Fruit fly (Drosophila melanogaster) whole organism, embryonic: Measurements from ENCODE around the gene Cep97.

Source experiments
- CG10979 ChIP-seq: fragments of 200-800 bp; sonication (Bioruptor generic); optimal IDR thresholded peaks from 2 replicates; lab custom pipeline; 2018; ENCODE audit warnings: missing biosample characterization, mild to moderate bottlenecking, missing genetic modification characterization, moderate library complexity
- CG15479 ChIP-seq: fragments of 200-800 bp; sonication (Bioruptor generic); optimal IDR thresholded peaks from 3 replicates; lab custom pipeline; 2019; ENCODE audit warnings: missing biosample characterization, mild to moderate bottlenecking, missing genetic modification characterization, moderate library complexity
- CG17361 ChIP-seq: fragments of 200-800 bp; sonication (Bioruptor generic); IDR thresholded peaks from 3 replicates; pipeline ENCODE4 v1.3.6; 2022; ENCODE audit warnings: missing biosample characterization, missing genetic modification characterization
- CG18011 ChIP-seq: fragments of 200-800 bp; sonication (Bioruptor generic); optimal IDR thresholded peaks from 2 replicates; lab custom pipeline; 2017; ENCODE audit warnings: missing biosample characterization, missing genetic modification characterization, mild to moderate bottlenecking, moderate library complexity, missing genotype
- CG2202 ChIP-seq: fragments of 200-800 bp; sonication (Bioruptor generic); optimal IDR thresholded peaks from 2 replicates; lab custom pipeline; 2018; ENCODE audit warnings: missing biosample characterization, mild to moderate bottlenecking, missing genetic modification characterization
- CG2712 ChIP-seq: fragments of 200-800 bp; optimal IDR thresholded peaks from 3 replicates; lab custom pipeline; 2019; ENCODE audit warnings: missing biosample characterization, mild to moderate bottlenecking, missing genetic modification characterization, moderate library complexity
- CG3838 ChIP-seq: fragments of 200-800 bp; sonication (Bioruptor generic); optimal IDR thresholded peaks from 3 replicates; lab custom pipeline; 2016; ENCODE audit warnings: missing biosample characterization, missing genetic modification characterization
- CG42726 ChIP-seq: fragments of 200-800 bp; sonication (Bioruptor generic); IDR thresholded peaks from 2 replicates; pipeline ENCODE4 v1.3.6; 2022; ENCODE audit warnings: missing biosample characterization, missing genetic modification characterization; ENCODE audit not compliant: partially characterized antibody
- CG6791 ChIP-seq: fragments of 200-800 bp; sonication (Bioruptor generic); IDR thresholded peaks from 3 replicates; pipeline ENCODE4 v1.3.6; 2022; ENCODE audit warnings: missing biosample characterization, missing genetic modification characterization; ENCODE audit not compliant: partially characterized antibody
- CG8290 ChIP-seq, 3 experiments: fragments of 200-800 bp; sonication (Bioruptor generic); optimal IDR thresholded peaks; 2 replicates each; lab custom pipeline; 2016 to 2019; ENCODE audit warnings: missing biosample characterization in 3 of 3, missing genetic modification characterization in 3 of 3, mild to moderate bottlenecking in 2 of 3, moderate library complexity in 1 of 3
- CG8388 ChIP-seq: fragments of 200-800 bp; sonication (Bioruptor generic); optimal IDR thresholded peaks from 2 replicates; lab custom pipeline; 2019; ENCODE audit warnings: missing biosample characterization, mild to moderate bottlenecking, missing genetic modification characterization, moderate library complexity
- D ChIP-seq, 2 experiments: fragments of 200-800 bp in 1 of 2; fragments of >200 bp in 1 of 2; sonication (Bioruptor generic) in 1 of 2; optimal IDR thresholded peaks; 2 replicates in 1 of 2; 3 replicates in 1 of 2; lab custom pipeline; 2017; ENCODE audit warnings: mild to moderate bottlenecking in 1 of 2, missing biosample characterization in 1 of 2, missing genetic modification characterization in 1 of 2, missing genetic modification reagents in 1 of 2
- Deaf1 ChIP-seq: fragments of 200-800 bp; optimal IDR thresholded peaks from 3 replicates; lab custom pipeline; 2019; ENCODE audit warnings: missing biosample characterization, mild to moderate bottlenecking, missing genetic modification characterization, moderate library complexity
- Doc2 ChIP-seq: fragments of 200-800 bp; sonication (Bioruptor generic); IDR thresholded peaks from 2 replicates; pipeline ENCODE4 v1.3.6; 2022; ENCODE audit warnings: missing biosample characterization, missing genetic modification characterization
- Doc3 ChIP-seq: fragments of 200-800 bp; sonication (Bioruptor generic); IDR thresholded peaks from 3 replicates; pipeline ENCODE4 v1.3.6; 2022; ENCODE audit warnings: missing biosample characterization, missing genetic modification characterization; ENCODE audit not compliant: partially characterized antibody
- Fer3 ChIP-seq: fragments of 200-800 bp; sonication (Bioruptor generic); optimal IDR thresholded peaks from 2 replicates; lab custom pipeline; 2018; ENCODE audit warnings: missing biosample characterization, mild to moderate bottlenecking, missing genetic modification characterization, moderate library complexity
- Gug ChIP-seq: fragments of 200-800 bp; sonication (Bioruptor generic); IDR thresholded peaks from 4 replicates; pipeline ENCODE4 v1.3.6; 2022; ENCODE audit warnings: missing biosample characterization, missing genetic modification characterization
- Hsf ChIP-seq: fragments of 200-800 bp; sonication (Bioruptor generic); optimal IDR thresholded peaks from 3 replicates; lab custom pipeline; 2016; ENCODE audit warnings: missing biosample characterization, missing genetic modification characterization
- Nf-YA ChIP-seq: fragments of 200-800 bp; sonication (Bioruptor generic); IDR thresholded peaks from 2 replicates; pipeline ENCODE4 v1.3.6; 2022; ENCODE audit warnings: missing biosample characterization, missing genetic modification characterization
- Pdp1 ChIP-seq, 2 experiments: fragments of 200-800 bp; sonication (Bioruptor generic); optimal IDR thresholded peaks; 3 replicates each; lab custom pipeline; 2016; ENCODE audit warnings: missing biosample characterization in 2 of 2, missing genetic modification characterization in 2 of 2, mild to moderate bottlenecking in 1 of 2, moderate library complexity in 1 of 2
- Six4 ChIP-seq: fragments of 200-800 bp; sonication (Bioruptor generic); optimal IDR thresholded peaks from 2 replicates; lab custom pipeline; 2016; ENCODE audit warnings: missing biosample characterization, missing genetic modification characterization
- Stat92E ChIP-seq, 3 experiments: fragments of >200 bp in 2 of 3; fragments of 200-800 bp in 1 of 3; sonication (Bioruptor generic) in 1 of 3; optimal IDR thresholded peaks; 2 replicates each; lab custom pipeline; 2017 to 2019; ENCODE audit warnings: missing biosample characterization in 3 of 3, missing genetic modification characterization in 3 of 3, mild to moderate bottlenecking in 1 of 3, moderate library complexity in 1 of 3
- abd-A ChIP-seq: fragments of 200-800 bp; sonication (Bioruptor generic); optimal IDR thresholded peaks from 3 replicates; lab custom pipeline; 2019; ENCODE audit warnings: missing biosample characterization, mild to moderate bottlenecking, missing genetic modification characterization, moderate library complexity
- bbx ChIP-seq: fragments of 200-800 bp; sonication (Bioruptor generic); IDR thresholded peaks from 2 replicates; pipeline ENCODE4 v1.3.6; 2022; ENCODE audit warnings: missing biosample characterization, missing genetic modification characterization; ENCODE audit not compliant: partially characterized antibody
- cad ChIP-seq: fragments of >200 bp; optimal IDR thresholded peaks from 2 replicates; lab custom pipeline; 2017; ENCODE audit warnings: missing biosample characterization, missing genetic modification characterization
- cg ChIP-seq: fragments of 200-800 bp; sonication (Bioruptor generic); optimal IDR thresholded peaks from 3 replicates; lab custom pipeline; 2019; ENCODE audit warnings: missing biosample characterization, mild to moderate bottlenecking, missing genetic modification characterization, moderate library complexity
- chm ChIP-seq: fragments of 200-800 bp; sonication (Bioruptor generic); IDR thresholded peaks from 2 replicates; pipeline ENCODE4 v1.3.6; 2022; ENCODE audit warnings: missing biosample characterization, missing genetic modification characterization
- chn ChIP-seq: fragments of 200-800 bp; sonication (Bioruptor generic); optimal IDR thresholded peaks from 2 replicates; lab custom pipeline; 2016; ENCODE audit warnings: missing biosample characterization, missing genetic modification characterization
- eve ChIP-seq, 2 experiments: fragments of >200 bp; optimal IDR thresholded peaks; 2 replicates each; lab custom pipeline; 2017; ENCODE audit warnings: missing biosample characterization in 2 of 2, missing genetic modification characterization in 2 of 2
- gcm ChIP-seq: fragments of 200-800 bp; sonication (Bioruptor generic); optimal IDR thresholded peaks from 2 replicates; lab custom pipeline; 2019; ENCODE audit warnings: missing biosample characterization, mild to moderate bottlenecking, missing genetic modification characterization, moderate library complexity
- gem ChIP-seq: fragments of 200-800 bp; sonication (Bioruptor generic); optimal IDR thresholded peaks from 2 replicates; lab custom pipeline; 2019; ENCODE audit warnings: missing biosample characterization, mild to moderate bottlenecking, missing genetic modification characterization, moderate library complexity
- gsb ChIP-seq: fragments of 200-800 bp; sonication (Bioruptor generic); IDR thresholded peaks from 2 replicates; pipeline ENCODE4 v1.3.6; 2022; ENCODE audit warnings: missing biosample characterization, missing genetic modification characterization
- kni ChIP-seq: fragments of 200-800 bp; sonication (Bioruptor generic); optimal IDR thresholded peaks from 3 replicates; lab custom pipeline; 2017; ENCODE audit warnings: mild to moderate bottlenecking, missing biosample characterization, missing genetic modification reagents, missing genetic modification characterization
- knrl ChIP-seq: fragments of 200-800 bp; sonication (Bioruptor generic); IDR thresholded peaks from 3 replicates; pipeline ENCODE4 v1.3.6; 2022; ENCODE audit warnings: missing biosample characterization, missing genetic modification characterization; ENCODE audit not compliant: partially characterized antibody
- pan ChIP-seq, 4 experiments: fragments of >200 bp in 3 of 4; fragments of 200-800 bp in 1 of 4; sonication (Bioruptor generic) in 1 of 4; optimal IDR thresholded peaks in 3 of 4; IDR thresholded peaks in 1 of 4; 2 replicates each; pipeline versions ENCODE4 v1.3.6 to Lab custom; 2017 to 2022; ENCODE audit warnings: missing biosample characterization in 2 of 4, missing genetic modification characterization in 2 of 4, mixed read lengths in 1 of 4
- peb ChIP-seq: fragments of 200-800 bp; sonication (Bioruptor generic); IDR thresholded peaks from 2 replicates; pipeline ENCODE4 v1.3.6; 2022; ENCODE audit warnings: missing biosample characterization, missing genetic modification characterization
- prd ChIP-seq, 3 experiments: fragments of >200 bp in 2 of 3; fragments of 200-800 bp in 1 of 3; sonication (Bioruptor generic) in 1 of 3; optimal IDR thresholded peaks in 2 of 3; IDR thresholded peaks in 1 of 3; 2 replicates in 2 of 3; 3 replicates in 1 of 3; pipeline versions ENCODE4 v1.3.6 to Lab custom; 2017 to 2022; ENCODE audit warnings: missing biosample characterization in 1 of 3, missing genetic modification characterization in 1 of 3
- twi ChIP-seq: fragments of 200-800 bp; optimal IDR thresholded peaks from 2 replicates; lab custom pipeline; 2019; ENCODE audit warnings: missing biosample characterization, mild to moderate bottlenecking, missing genetic modification characterization, moderate library complexity
- zen ChIP-seq: fragments of 200-800 bp; sonication (Bioruptor generic); optimal IDR thresholded peaks from 3 replicates; lab custom pipeline; 2018; ENCODE audit warnings: missing biosample characterization, mild to moderate bottlenecking, missing genetic modification characterization, moderate library complexity

Gene Cep97

dm6 chr2L:3818903-3819302, 48.6 kb upstream of the Cep97 start (continued):
- TF ChIP-seq Six4 (GFP tag; lab: Kevin White, UChicago) (peak; percentile 33), CG2202 (tag; lab: Kevin White, UChicago) (peak; percentile 16), zen (tag; lab: Kevin White, UChicago) (peak; percentile 74), CG17361 (GFP tag; lab: Robert Waterston, UW) (0 out of 3 replicates have a peak, but pooled peaks have one; percentile 26)

dm6 chr2L:3822462-3823065, 44.9 kb upstream of the Cep97 start:
- TF ChIP-seq CG10979 (tag; lab: Kevin White, UChicago) (no peak), zen (tag; lab: Kevin White, UChicago) (peak; percentile 88), D (optimal IDR thresholded peaks at IDR 0.05; lab: Kevin White, UChicago) (peak; percentile 99), D (GFP tag; optimal IDR thresholded peaks at IDR 0.05; lab: Kevin White, UChicago) (no peak), Doc2 (0 out of 2 replicates have a peak, but pooled peaks have one; percentile 36), CG15479 (GFP tag; lab: Kevin White, UChicago) (peak; percentile 27), knrl (GFP tag; lab: Robert Waterston, UW) (0 out of 3 replicates have a peak, but pooled peaks have one; percentile 25), twi (tag; lab: Kevin White, UChicago) (peak; percentile 80), prd (optimal IDR thresholded peaks at IDR 0.05; lab: Kevin White, UChicago) (no peak), prd (GFP tag; IDR thresholded peaks at IDR 0.05; lab: Robert Waterston, UW) (peak; percentile 65; the same call in 2 of the 3 replicates), CG8290 (GFP tag; optimal IDR thresholded peaks at IDR 0.05; lab: Kevin White, UChicago) (no peak), CG8290 (tag; optimal IDR thresholded peaks at IDR 0.05; lab: Kevin White, UChicago) (no peak)

dm6 chr2L:3823835-3824234, 43.7 kb upstream of the Cep97 start:
- TF ChIP-seq CG8388 (GFP tag; lab: Kevin White, UChicago) (peak; percentile 69), eve (GFP tag; optimal IDR thresholded peaks at IDR 0.05; lab: Kevin White, UChicago) (no peak), twi (tag; lab: Kevin White, UChicago) (peak; percentile 89), Doc3 (GFP tag; lab: Robert Waterston, UW) (no peak), pan (optimal IDR thresholded peaks at IDR 0.05; lab: Kevin White, UChicago) (peak in 1 of 2 experiments; percentile 37), pan (GFP tag; optimal IDR thresholded peaks at IDR 0.05 in 1 of 2, IDR thresholded peaks at IDR 0.05 in 1 of 2) (no peak), Hsf (no peak), CG2712 (tag; lab: Kevin White, UChicago) (no peak)
- TF ChIP-seq, all 482 proteins: peak for 3

dm6 chr2L:3825413-3825812, 42.1 kb upstream of the Cep97 start, which contains the start of gene slp1:
slp1 (plus strand) TSS chr2L:3825675.
- TF ChIP-seq bbx (GFP tag; lab: Robert Waterston, UW) (peak; percentile 38; the same call in 1 of the 2 replicates), CG42726 (GFP tag; lab: Robert Waterston, UW) (peak; percentile 26; the same call in 1 of the 2 replicates), chm (GFP tag; lab: Robert Waterston, UW) (peak; percentile 12; the same call in 1 of the 2 replicates), chn (GFP tag; lab: Kevin White, UChicago) (peak; percentile 6), gcm (GFP tag; lab: Kevin White, UChicago) (peak; percentile 37), Nf-YA (peak; percentile 54), cad (GFP tag; lab: Kevin White, UChicago) (peak; percentile 36), CG18011 (no peak), peb (no peak), cg (GFP tag; lab: Kevin White, UChicago) (peak; percentile 77), gsb (no peak), twi (tag; lab: Kevin White, UChicago) (peak; percentile 23), kni (GFP tag; lab: Kevin White, UChicago) (peak; percentile 51), Deaf1 (tag; lab: Kevin White, UChicago) (peak; percentile 95), gem (no peak), Pdp1 (GFP tag; optimal IDR thresholded peaks at IDR 0.05; lab: Kevin White, UChicago) (no peak), abd-A (tag; lab: Kevin White, UChicago) (peak; percentile 74), CG3838 (GFP tag; lab: Kevin White, UChicago) (no peak), Fer3 (no peak), Stat92E (GFP tag; optimal IDR thresholded peaks at IDR 0.05; lab: Kevin White, UChicago) (peak in 1 of 3 experiments; percentile 8), Gug (GFP tag; lab: Robert Waterston, UW) (no peak), CG6791 (GFP tag; lab: Robert Waterston, UW) (0 out of 3 replicates have a peak, but pooled peaks have one; percentile 46)
